Fruit fly (Drosophila melanogaster): ENCODE measurements around the gene Rcd-1.

Gene Rcd-1

DNA sequence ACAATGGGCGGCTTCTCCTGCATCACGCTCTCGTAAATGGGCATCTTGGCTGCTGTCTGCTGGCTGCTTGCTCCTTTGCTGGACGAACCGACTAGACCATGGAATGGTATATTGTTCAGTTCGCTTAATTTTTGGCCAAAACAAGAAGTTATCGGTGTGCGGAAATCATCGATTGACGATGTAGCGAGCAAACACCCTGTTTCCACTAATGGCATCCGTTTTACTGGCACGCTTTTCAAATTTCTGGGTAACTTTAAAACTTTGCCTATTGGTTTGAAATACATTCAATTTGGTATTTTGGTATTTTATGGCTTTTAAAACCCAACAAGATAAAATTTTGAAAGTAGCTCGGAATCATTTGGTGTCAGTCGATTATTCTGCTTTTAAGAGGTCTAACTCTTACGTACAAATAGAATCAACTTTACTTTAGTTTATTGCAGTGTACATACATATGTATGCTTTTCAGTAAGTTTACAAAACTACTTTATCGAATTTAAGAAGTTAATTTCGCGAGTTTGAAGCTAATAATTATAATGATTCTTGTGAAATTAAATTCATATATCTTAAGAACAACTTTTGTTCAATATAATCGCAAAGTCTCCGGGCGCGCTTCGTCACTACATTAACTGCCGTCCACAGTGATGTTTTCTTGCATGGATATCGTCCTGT is 7.4 kb downstream of the Rcd-1 start, which contains the start of gene Arp10 (continued):
- peak; percentile 60; the same call in 1 of the 3 replicates for TF ChIP-seq Opbp (GFP tag; IDR thresholded peaks at IDR 0.05; ENCODE audit: partially characterized antibody)
- peak; percentile 91 for TF ChIP-seq CG7357 (GFP tag; IDR thresholded peaks at IDR 0.05)
- no peak for TF ChIP-seq CG17328 (GFP tag; IDR thresholded peaks at IDR 0.05)
- peak; percentile 18 for TF ChIP-seq CG9797 (GFP tag; optimal IDR thresholded peaks at IDR 0.05)
- TF ChIP-seq CG4617 (GFP tag; optimal IDR thresholded peaks at IDR 0.05; ENCODE audit: borderline replicate concordance), result peak; percentile 39
- peak; percentile 46; the same call in 2 of the 3 replicates for TF ChIP-seq knrl (GFP tag; IDR thresholded peaks at IDR 0.05; ENCODE audit: partially characterized antibody)
- peak; percentile 1 for TF ChIP-seq CG4424 (GFP tag; optimal IDR thresholded peaks at IDR 0.05)
- TF ChIP-seq BEAF-32 (GFP tag; optimal IDR thresholded peaks at IDR 0.05), result peak; percentile 62
- TF ChIP-seq CG34224 (GFP tag; IDR thresholded peaks at IDR 0.05; ENCODE audit: partially characterized antibody), result no peak
- TF ChIP-seq tup (GFP tag; optimal IDR thresholded peaks at IDR 0.05), result no peak
- 0 out of 3 replicates have a peak, but pooled peaks have one; percentile 50 for TF ChIP-seq CG6791 (GFP tag; IDR thresholded peaks at IDR 0.05; ENCODE audit: partially characterized antibody)
- TF ChIP-seq Hsf (GFP tag; optimal IDR thresholded peaks at IDR 0.05), result peak; percentile 22
- no peak for TF ChIP-seq fd64A (GFP tag; optimal IDR thresholded peaks at IDR 0.05)
- 0 out of 3 replicates have a peak, but pooled peaks have one; percentile 31 for TF ChIP-seq zen2 (GFP tag; IDR thresholded peaks at IDR 0.05; ENCODE audit: partially characterized antibody)
- no peak for TF ChIP-seq CG15601 (tag; optimal IDR thresholded peaks at IDR 0.05)
- TF ChIP-seq Mrtf (GFP tag; IDR thresholded peaks at IDR 0.05), result no peak
- peak; percentile 59; the same call in 3 of the 4 replicates for TF ChIP-seq Dll (GFP tag; IDR thresholded peaks at IDR 0.05; ENCODE audit: partially characterized antibody)
- no peak for TF ChIP-seq Dip3 (GFP tag; optimal IDR thresholded peaks at IDR 0.05)
- TF ChIP-seq CG2116 (GFP tag; optimal IDR thresholded peaks at IDR 0.05), result peak; percentile 61
- peak; percentile 41 for TF ChIP-seq CG2120 (GFP tag; optimal IDR thresholded peaks at IDR 0.05)
- TF ChIP-seq zfh2 (GFP tag; optimal IDR thresholded peaks at IDR 0.05), result peak; percentile 14
- peak; percentile 41 for TF ChIP-seq Ets65A (GFP tag)
- 0 out of 2 replicates have a peak, but pooled peaks have one; percentile 16 for TF ChIP-seq Rfx (GFP tag; IDR thresholded peaks at IDR 0.05)
- peak; percentile 13 for TF ChIP-seq CG18262 (tag; optimal IDR thresholded peaks at IDR 0.05)
- peak; percentile 41; the same call in 1 of the 2 replicates for TF ChIP-seq ato (GFP tag; IDR thresholded peaks at IDR 0.05; ENCODE audit: partially characterized antibody)
- peak; percentile 15 for TF ChIP-seq CG17829 (tag; optimal IDR thresholded peaks at IDR 0.05)
- peak; percentile 31 for TF ChIP-seq Xbp1 (GFP tag; optimal IDR thresholded peaks at IDR 0.05)
- TF ChIP-seq CG14014 (GFP tag; IDR thresholded peaks at IDR 0.05), result 0 out of 2 replicates have a peak, but pooled peaks have one; percentile 9
- peak; percentile 55; the same call in 1 of the 2 replicates for TF ChIP-seq CG1024 (GFP tag; IDR thresholded peaks at IDR 0.05)
- TF ChIP-seq Sry-δ (GFP tag; optimal IDR thresholded peaks at IDR 0.05), result peak; percentile 57
- no peak for TF ChIP-seq peb (GFP tag; IDR thresholded peaks at IDR 0.05)
- TF ChIP-seq Hr39 (optimal IDR thresholded peaks at IDR 0.05), result no peak
- TF ChIP-seq Pdp1 (GFP tag; optimal IDR thresholded peaks at IDR 0.05), result peak; percentile 23 to 27
- TF ChIP-seq cg (GFP tag; optimal IDR thresholded peaks at IDR 0.05), result no peak
- TF ChIP-seq Antp (GFP tag; optimal IDR thresholded peaks at IDR 0.05), result peak; percentile 0
- TF ChIP-seq CG9727 (GFP tag; optimal IDR thresholded peaks at IDR 0.05), result peak; percentile 18
- peak; percentile 82 for TF ChIP-seq Meics (GFP tag; optimal IDR thresholded peaks at IDR 0.05)
- no peak for TF ChIP-seq sna (GFP tag; IDR thresholded peaks at IDR 0.05; ENCODE audit: partially characterized antibody)
- TF ChIP-seq nmo (GFP tag; optimal IDR thresholded peaks at IDR 0.05), result peak; percentile 25
- no peak for TF ChIP-seq eyg (GFP tag; optimal IDR thresholded peaks at IDR 0.05)
- TF ChIP-seq trem (tag; optimal IDR thresholded peaks at IDR 0.05), result peak; percentile 36
- peak; percentile 33 for TF ChIP-seq CG12391 (tag; optimal IDR thresholded peaks at IDR 0.05)
- no peak for TF ChIP-seq Usf (GFP tag; optimal IDR thresholded peaks at IDR 0.05)
- peak; percentile 50 for TF ChIP-seq HmgZ (tag; optimal IDR thresholded peaks at IDR 0.05)
- peak; percentile 51 for TF ChIP-seq Scr (GFP tag; IDR thresholded peaks at IDR 0.05; ENCODE audit: partially characterized antibody)
- TF ChIP-seq B-H1 (GFP tag; IDR thresholded peaks at IDR 0.05), result no peak
- TF ChIP-seq CG12236 (GFP tag; optimal IDR thresholded peaks at IDR 0.05), result no peak
- no peak for TF ChIP-seq CG10147 (GFP tag; optimal IDR thresholded peaks at IDR 0.05)

All from whole organism, embryonic.